Worm (Caenorhabditis elegans) whole organism, L1 larva: ENCODE results near the gene btb-4.
"Not testable (repeated sequence)": the region's sequence is repeated elsewhere in the genome, so short reads cannot be mapped to it uniquely, and the experiment has no call there.

Source experiments
- C16A3.4 ChIP-seq: fragments of 150-350 bp; optimal IDR thresholded peaks from 2 replicates; lab custom pipeline; 2014; ENCODE audit warnings: missing biosample characterization, missing genetic modification characterization
- Y116A8C.19 ChIP-seq: sonication (generic microtip); optimal IDR thresholded peaks from 2 replicates; lab custom pipeline; 2016; ENCODE audit warnings: missing compliant biosample characterization, missing genetic modification characterization, borderline replicate concordance
- alr-1 ChIP-seq: fragments of 200-800 bp; sonication (Bioruptor generic); optimal IDR thresholded peaks from 2 replicates; lab custom pipeline; 2018; ENCODE audit warnings: borderline replicate concordance, mild to moderate bottlenecking, missing genetic modification characterization, missing compliant biosample characterization
- aly-2 ChIP-seq: fragments of 150-350 bp; optimal IDR thresholded peaks from 2 replicates; lab custom pipeline; 2014; ENCODE audit warnings: missing biosample characterization, missing genetic modification characterization
- blmp-1 ChIP-seq: fragments of 150-350 bp; optimal IDR thresholded peaks from 2 replicates; lab custom pipeline; 2014; ENCODE audit warnings: missing biosample characterization, missing genetic modification characterization
- ceh-82 ChIP-seq, 3 experiments: fragments of 150-350 bp in 1 of 3; sonication (generic microtip) in 2 of 3; optimal IDR thresholded peaks; 2 replicates each; lab custom pipeline; 2014 to 2017; ENCODE audit warnings: missing biosample characterization in 3 of 3, missing genetic modification characterization in 3 of 3
- efl-1 ChIP-seq, 4 experiments: fragments of 150-350 bp; optimal IDR thresholded peaks in 3 of 4; peaks in 1 of 4; 1 replicate in 1 of 4; 2 replicates in 3 of 4; lab custom pipeline; 2014; ENCODE audit warnings: missing biosample characterization in 2 of 4, missing genetic modification characterization in 2 of 4, missing genetic modification reagents in 2 of 4
- elt-3 ChIP-seq, 6 experiments: fragments of 150-350 bp in 1 of 6; sonication (generic microtip); optimal IDR thresholded peaks; 2 replicates each; lab custom pipeline; 2017 to 2018; ENCODE audit warnings: missing biosample characterization in 6 of 6, missing genetic modification characterization in 6 of 6, inconsistent platforms in 1 of 6
- nhr-12 ChIP-seq: sonication (generic microtip); optimal IDR thresholded peaks from 2 replicates; lab custom pipeline; 2017; ENCODE audit warnings: missing biosample characterization, missing genetic modification characterization
- nhr-237 ChIP-seq: fragments of 150-350 bp; optimal IDR thresholded peaks from 2 replicates; lab custom pipeline; 2014; ENCODE audit warnings: missing biosample characterization, missing genetic modification characterization
- pag-3 ChIP-seq: sonication (generic microtip); optimal IDR thresholded peaks from 2 replicates; lab custom pipeline; 2017; ENCODE audit warnings: missing genetic modification characterization, mild to moderate bottlenecking, missing compliant biosample characterization, antibody characterized with exemption, borderline replicate concordance; ENCODE audit not compliant: insufficient read depth
- unc-62 ChIP-seq: fragments of 150-350 bp; optimal IDR thresholded peaks from 2 replicates; lab custom pipeline; 2014; ENCODE audit warnings: missing biosample characterization, missing genetic modification reagents, missing genetic modification characterization
- unc-86 ChIP-seq: sonication (generic microtip); optimal IDR thresholded peaks from 2 replicates; lab custom pipeline; 2016; ENCODE audit warnings: missing genetic modification characterization, missing compliant biosample characterization

- not testable (repeated sequence) for TF ChIP-seq blmp-1 (tag; lab: Kevin White, UChicago); ceh-82 (tag; optimal IDR thresholded peaks at IDR 0.05; lab: Kevin White, UChicago); efl-1 (optimal IDR thresholded peaks at IDR 0.05; lab: Kevin White, UChicago); efl-1 (GFP tag; optimal IDR thresholded peaks at IDR 0.05 in 1 of 2; lab: Kevin White, UChicago); C16A3.4 (tag; lab: Kevin White, UChicago); nhr-237 (tag; lab: Kevin White, UChicago); unc-86 (tag; lab: Kevin White, UChicago); nhr-12 (tag; lab: Kevin White, UChicago); pag-3 (tag; lab: Kevin White, UChicago); unc-62; Y116A8C.19; elt-3 (tag; optimal IDR thresholded peaks at IDR 0.05; lab: Kevin White, UChicago); alr-1 (tag; lab: Kevin White, UChicago); aly-2
These were observed 33.6 kb upstream of the btb-4 start, which contains the start of gene math-19 for ce11 chrII:1998561-1998960.
